Worm (Caenorhabditis elegans) whole organism, L4 larva: ENCODE data around the gene K11C4.2.

Source experiments
- D1046.2 ChIP-seq: fragments of 200-800 bp; sonication (Bioruptor generic); IDR thresholded peaks from 2 replicates; pipeline ENCODE4 v1.3.6; 2022; ENCODE audit warnings: missing genetic modification characterization, missing compliant biosample characterization
- Y5F2A.4 ChIP-seq: fragments of 200-800 bp; sonication (Bioruptor generic); optimal IDR thresholded peaks from 2 replicates; lab custom pipeline; 2018; ENCODE audit warnings: mild to moderate bottlenecking, missing genetic modification characterization, missing compliant biosample characterization
- ZK546.5 ChIP-seq, 2 experiments: sonication (generic microtip); optimal IDR thresholded peaks; 2 replicates each; lab custom pipeline; 2017; ENCODE audit warnings: missing biosample characterization in 2 of 2, missing genetic modification characterization in 2 of 2
- ces-1 ChIP-seq: fragments of 150-350 bp; sonication (generic microtip); optimal IDR thresholded peaks from 4 replicates; lab custom pipeline; 2014; ENCODE audit warnings: missing biosample characterization, missing genetic modification reagents, missing genetic modification characterization
- mdl-1 ChIP-seq, 2 experiments: fragments of 150-350 bp in 1 of 2; sonication (generic microtip) in 1 of 2; optimal IDR thresholded peaks; 2 replicates each; lab custom pipeline; 2014 to 2017; ENCODE audit warnings: missing biosample characterization in 2 of 2, missing genetic modification characterization in 2 of 2
- nhr-76 ChIP-seq: fragments of 150-350 bp; optimal IDR thresholded peaks from 2 replicates; lab custom pipeline; 2014; ENCODE audit warnings: missing biosample characterization, missing genetic modification characterization
- nhr-77 ChIP-seq: fragments of 150-350 bp; optimal IDR thresholded peaks from 2 replicates; lab custom pipeline; 2014; ENCODE audit warnings: missing biosample characterization, missing genetic modification characterization
- rbr-2 ChIP-seq: sonication (generic microtip); optimal IDR thresholded peaks from 2 replicates; lab custom pipeline; 2016; ENCODE audit warnings: missing genotype, missing genetic modification characterization, missing compliant biosample characterization
- snpc-1.2 ChIP-seq: fragments of 200-800 bp; sonication (Bioruptor generic); IDR thresholded peaks from 2 replicates; pipeline ENCODE4 v1.3.6; 2022; ENCODE audit warnings: missing genetic modification reagents, missing genetic modification characterization, missing compliant biosample characterization
- snpc-4 ChIP-seq: fragments of 150-350 bp; optimal IDR thresholded peaks from 2 replicates; lab custom pipeline; 2014; ENCODE audit warnings: missing biosample characterization, missing genetic modification characterization
- unc-62 ChIP-seq, 3 experiments: fragments of 150-350 bp in 1 of 3; sonication (generic microtip); optimal IDR thresholded peaks in 2 of 3; peaks in 1 of 3; 1 replicate in 1 of 3; 2 replicates in 2 of 3; lab custom pipeline; 2014 to 2017; ENCODE audit warnings: missing biosample characterization in 3 of 3, missing genetic modification characterization in 3 of 3, missing genetic modification reagents in 3 of 3, missing genotype in 1 of 3
- zag-1 ChIP-seq: fragments of 150-350 bp; optimal IDR thresholded peaks from 2 replicates; lab custom pipeline; 2014; ENCODE audit warnings: missing biosample characterization, missing genetic modification characterization
- ztf-11 ChIP-seq: fragments of 150-350 bp; optimal IDR thresholded peaks from 2 replicates; lab custom pipeline; 2014; ENCODE audit warnings: missing biosample characterization, missing genetic modification characterization

DNA sequence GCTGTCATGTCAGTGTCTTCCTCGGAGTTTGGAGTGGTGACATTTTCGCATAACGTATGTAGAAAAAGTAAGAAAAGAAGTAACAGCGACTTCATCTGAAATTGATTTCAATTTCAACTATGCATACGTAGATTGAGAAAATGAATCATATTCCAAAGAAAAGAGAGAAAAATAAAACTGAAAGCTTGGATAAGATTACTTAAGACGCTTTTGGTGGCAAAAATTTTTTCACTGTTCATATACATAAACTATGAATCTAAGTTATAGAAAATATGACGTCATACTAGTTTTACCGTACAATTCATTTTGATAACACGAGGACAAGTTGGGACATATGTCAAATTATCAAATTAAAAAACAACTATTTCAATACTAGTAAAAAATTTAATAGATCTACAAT, 39.3 kb downstream of the K11C4.2 start, which contains the start of gene lipl-6:
- TF ChIP-seq zag-1, result no peak
- no peak for TF ChIP-seq snpc-4 (tag; lab: Kevin White, UChicago)
- no peak for TF ChIP-seq mdl-1 (tag; optimal IDR thresholded peaks at IDR 0.05; lab: Kevin White, UChicago)
- no peak for TF ChIP-seq unc-62 (GFP tag; optimal IDR thresholded peaks at IDR 0.05 in 1 of 2; lab: Kevin White, UChicago)
- TF ChIP-seq unc-62 (tag; optimal IDR thresholded peaks at IDR 0.05; lab: Kevin White, UChicago), result no peak
- no peak for TF ChIP-seq nhr-77
- TF ChIP-seq rbr-2 (tag; lab: Kevin White, UChicago), result no peak
- TF ChIP-seq nhr-76 (tag; lab: Kevin White, UChicago), result no peak
- TF ChIP-seq ztf-11 (tag; lab: Kevin White, UChicago), result no peak
- TF ChIP-seq snpc-1.2 (GFP tag; lab: Robert Waterston, UW), result no peak
- TF ChIP-seq Y5F2A.4 (GFP tag; lab: Kevin White, UChicago), result no peak
- TF ChIP-seq D1046.2, result no peak
- TF ChIP-seq ZK546.5 (tag; optimal IDR thresholded peaks at IDR 0.05; lab: Kevin White, UChicago), result no peak
- TF ChIP-seq ces-1, result no peak
